Worm (Caenorhabditis elegans) whole organism, mixed stage, embryonic: Measurements from ENCODE around the gene F38A5.6.
"Not testable (repeated sequence)": the region's sequence is repeated elsewhere in the genome, so short reads cannot be mapped to it uniquely, and the experiment has no call there.

Experiments
- bed-3 ChIP-seq: fragments of 200-800 bp; sonication (Bioruptor generic); optimal IDR thresholded peaks from 3 replicates; lab custom pipeline; 2018; ENCODE audit warnings: mild to moderate bottlenecking, missing genetic modification characterization, moderate library complexity, missing compliant biosample characterization
- ceh-83 ChIP-seq: fragments of 200-800 bp; sonication (Bioruptor generic); optimal IDR thresholded peaks from 2 replicates; lab custom pipeline; 2018; ENCODE audit warnings: mild to moderate bottlenecking, missing genetic modification characterization, missing compliant biosample characterization
- ces-1 ChIP-seq: fragments of 150-350 bp; optimal IDR thresholded peaks from 2 replicates; lab custom pipeline; 2014; ENCODE audit warnings: missing biosample characterization, missing genetic modification reagents, missing genetic modification characterization
- cnd-1 ChIP-seq: fragments of 200-800 bp; sonication (Bioruptor generic); optimal IDR thresholded peaks from 2 replicates; lab custom pipeline; 2018; ENCODE audit warnings: mild to moderate bottlenecking, missing genetic modification characterization, missing compliant biosample characterization
- drap-1 ChIP-seq: fragments of 200-800 bp; sonication (Bioruptor generic); optimal IDR thresholded peaks from 3 replicates; lab custom pipeline; 2018; ENCODE audit warnings: mild to moderate bottlenecking, missing genetic modification characterization, missing compliant biosample characterization
- elt-1 ChIP-seq: sonication (generic microtip); optimal IDR thresholded peaks from 2 replicates; lab custom pipeline; 2017; ENCODE audit warnings: missing genetic modification characterization, mild to moderate bottlenecking, missing compliant biosample characterization, antibody characterized with exemption, moderate library complexity, borderline replicate concordance; ENCODE audit not compliant: insufficient read depth
- flh-1 ChIP-seq: fragments of 200-800 bp; sonication (Bioruptor generic); optimal IDR thresholded peaks from 2 replicates; lab custom pipeline; 2018; ENCODE audit warnings: mild to moderate bottlenecking, missing genetic modification characterization, moderate library complexity, missing compliant biosample characterization
- ham-2 ChIP-seq: fragments of 200-800 bp; sonication (Bioruptor generic); optimal IDR thresholded peaks from 2 replicates; lab custom pipeline; 2018; ENCODE audit warnings: mild to moderate bottlenecking, missing genetic modification characterization, missing compliant biosample characterization
- hlh-1 ChIP-seq: fragments of 150-350 bp; optimal IDR thresholded peaks from 2 replicates; lab custom pipeline; 2014; ENCODE audit warnings: missing biosample characterization, missing genetic modification reagents, missing genetic modification characterization
- lin-13 ChIP-seq: fragments of 150-350 bp; optimal IDR thresholded peaks from 2 replicates; lab custom pipeline; 2014; ENCODE audit warnings: missing biosample characterization, missing genetic modification characterization
- lin-32 ChIP-seq: fragments of 200-800 bp; sonication (Bioruptor generic); optimal IDR thresholded peaks from 2 replicates; lab custom pipeline; 2018; ENCODE audit warnings: mild to moderate bottlenecking, missing genetic modification characterization, missing compliant biosample characterization
- lsy-2 ChIP-seq: fragments of 150-350 bp; optimal IDR thresholded peaks from 2 replicates; lab custom pipeline; 2014; ENCODE audit warnings: missing biosample characterization, missing genetic modification characterization
- mep-1 ChIP-seq: fragments of 150-350 bp; optimal IDR thresholded peaks from 2 replicates; lab custom pipeline; 2017; ENCODE audit warnings: missing biosample characterization, missing genetic modification reagents, missing genetic modification characterization, inconsistent platforms
- mls-2 ChIP-seq: sonication (generic microtip); optimal IDR thresholded peaks from 2 replicates; lab custom pipeline; 2016; ENCODE audit warnings: mild to moderate bottlenecking, missing genetic modification characterization, moderate library complexity, missing compliant biosample characterization
- nhr-12 ChIP-seq: fragments of 150-350 bp; optimal IDR thresholded peaks from 2 replicates; lab custom pipeline; 2014; ENCODE audit warnings: missing biosample characterization, missing genetic modification characterization
- nhr-2 ChIP-seq: fragments of 150-350 bp; optimal IDR thresholded peaks from 2 replicates; lab custom pipeline; 2014; ENCODE audit warnings: missing biosample characterization, missing genetic modification characterization
- nhr-237 ChIP-seq: fragments of 150-350 bp; optimal IDR thresholded peaks from 2 replicates; lab custom pipeline; 2014; ENCODE audit warnings: missing biosample characterization, missing genetic modification characterization
- nhr-76 ChIP-seq: sonication (generic microtip); optimal IDR thresholded peaks from 2 replicates; lab custom pipeline; 2017; ENCODE audit warnings: missing biosample characterization, missing genetic modification characterization
- pha-4 ChIP-seq: fragments of 150-350 bp; optimal IDR thresholded peaks from 2 replicates; lab custom pipeline; 2018; ENCODE audit warnings: missing biosample characterization, missing genetic modification reagents, missing genetic modification characterization
- snpc-4 ChIP-seq: fragments of 150-350 bp; optimal IDR thresholded peaks from 2 replicates; lab custom pipeline; 2014; ENCODE audit warnings: missing biosample characterization, missing genetic modification characterization
- unc-120 ChIP-seq: sonication (generic microtip); optimal IDR thresholded peaks from 2 replicates; lab custom pipeline; 2017; ENCODE audit warnings: missing genetic modification characterization, missing compliant biosample characterization; ENCODE audit not compliant: poor library complexity, severe bottlenecking
- unc-39 ChIP-seq: fragments of 150-350 bp; optimal IDR thresholded peaks from 2 replicates; lab custom pipeline; 2014; ENCODE audit warnings: missing biosample characterization, missing genetic modification characterization
- unc-62 ChIP-seq: fragments of 150-350 bp; optimal IDR thresholded peaks from 2 replicates; lab custom pipeline; 2014; ENCODE audit warnings: missing biosample characterization, missing genetic modification reagents, missing genetic modification characterization
- ztf-11 ChIP-seq: fragments of 150-350 bp; optimal IDR thresholded peaks from 2 replicates; lab custom pipeline; 2014; ENCODE audit warnings: missing biosample characterization, missing genetic modification characterization

The F38A5.6 gene

DNA sequence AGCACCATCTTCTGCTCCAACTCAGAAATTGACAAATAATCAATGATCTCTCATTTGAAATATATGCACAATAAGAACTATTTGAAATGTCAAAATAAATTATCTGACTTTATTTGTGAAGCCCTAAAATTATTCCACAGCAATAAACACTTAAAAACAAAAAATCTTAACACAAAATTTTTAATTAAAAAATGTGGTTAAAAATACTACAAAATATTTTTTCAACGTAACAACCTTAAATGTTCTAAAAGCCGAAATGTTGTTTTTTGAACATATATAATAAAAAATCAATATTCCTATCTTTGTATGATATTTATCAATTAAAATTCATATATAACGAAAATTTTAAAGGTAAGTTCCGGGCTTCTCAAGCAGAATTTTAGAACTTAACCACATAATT, 2.2 kb upstream of the F38A5.6 start, which contains the start of gene F38A5.8:
Gene F38A5.8 (plus strand): TSS at position 301 of the 400 bp plus-strand sequence.
- TF ChIP-seq flh-1 (no peak), mep-1 (tag; lab: Kevin White, UChicago) (no peak), lsy-2 (no peak), drap-1 (GFP tag; lab: Kevin White, UChicago) (no peak), ztf-11 (tag; lab: Kevin White, UChicago) (no peak), elt-1 (tag; lab: Kevin White, UChicago) (no peak), cnd-1 (tag; lab: Kevin White, UChicago) (no peak), unc-39 (tag; lab: Kevin White, UChicago) (no peak), pha-4 (tag; lab: Kevin White, UChicago) (no peak), hlh-1 (tag; lab: Kevin White, UChicago) (no peak)

- TF ChIP-seq ces-1; unc-62 (GFP tag; lab: Kevin White, UChicago); drap-1 (GFP tag; lab: Kevin White, UChicago): not testable (repeated sequence)
These were observed 1.5 kb upstream of the F38A5.6 start, which contains the start of gene nspb-5 for ce11 chrIV:6598740-6599139. nspb-5 (plus strand) TSS chrIV:6599040.

DNA sequence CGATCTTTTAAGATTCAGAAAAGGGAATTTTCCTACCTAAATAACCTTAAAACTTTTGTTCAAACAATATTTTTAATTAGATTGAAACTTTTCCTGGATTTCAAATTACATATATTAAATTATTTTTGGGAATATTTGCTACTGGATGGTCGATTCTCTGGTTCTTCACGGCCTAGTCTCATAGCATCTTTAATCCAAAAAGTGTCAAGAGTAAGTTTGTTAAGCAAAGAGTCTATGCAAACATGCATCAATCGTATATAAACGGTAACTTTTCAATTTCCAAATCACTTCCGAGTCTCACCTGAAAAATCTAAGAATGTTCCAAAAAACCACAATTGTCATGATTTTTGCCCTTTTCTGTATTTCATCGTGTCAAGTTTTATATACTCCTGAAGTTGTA, 720 bp upstream of the F38A5.6 start, which contains the start of gene nspb-4:
Gene nspb-4 (plus strand): TSS at position 301 of the 400 bp plus-strand sequence.
- not testable (repeated sequence) for TF ChIP-seq ceh-83 (GFP tag; lab: Kevin White, UChicago); elt-1 (tag; lab: Kevin White, UChicago); lsy-2

DNA sequence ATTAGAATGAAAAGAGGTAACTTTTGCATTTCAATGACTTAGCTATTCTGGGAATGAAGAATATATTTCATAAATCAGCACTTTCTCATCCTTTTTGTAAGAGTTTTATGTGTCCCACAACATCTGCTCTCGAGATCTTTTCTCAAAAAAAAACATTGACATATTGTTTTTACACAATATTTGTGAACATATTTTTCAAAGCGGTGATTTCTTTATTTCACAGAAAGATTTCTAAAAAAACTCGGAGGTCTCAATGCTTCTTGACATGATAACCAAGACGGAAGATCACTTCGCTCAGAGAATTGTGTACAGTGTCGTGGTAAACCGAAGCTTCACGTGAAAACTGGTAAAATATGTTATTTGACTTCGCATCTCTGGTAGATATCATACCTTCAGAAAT, 1.3 kb downstream of the F38A5.6 start, which contains the start of gene F38A5.22:
Gene F38A5.22 (minus strand): TSS at position 29 of the 400 bp plus-strand sequence.
- no peak for TF ChIP-seq nhr-2 (tag; lab: Kevin White, UChicago)
- no peak for TF ChIP-seq nhr-237 (tag; lab: Kevin White, UChicago)
- no peak for TF ChIP-seq unc-120 (tag; lab: Kevin White, UChicago)
- no peak for TF ChIP-seq pha-4 (tag; lab: Kevin White, UChicago)

DNA sequence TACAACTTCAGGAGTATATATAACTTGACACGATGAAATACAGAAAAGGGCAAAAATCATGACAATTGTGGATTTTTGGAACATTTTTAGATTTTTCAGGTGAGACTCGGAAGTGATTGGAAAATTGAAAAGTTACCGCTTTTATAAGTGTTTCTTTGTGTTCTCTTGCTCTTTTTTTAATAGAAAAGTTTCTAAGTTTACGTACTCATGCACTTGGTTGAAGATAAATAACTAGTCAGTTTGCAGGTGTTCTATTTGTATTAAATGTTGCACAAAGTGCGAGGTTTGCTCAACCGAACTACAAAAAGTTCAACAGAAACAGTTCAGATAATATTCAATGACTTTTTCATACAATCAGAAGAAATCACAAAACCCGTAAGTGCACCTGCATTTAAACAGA, 2.3 kb downstream of the F38A5.6 start, which contains the start of gene nspb-3:
Gene nspb-3 (minus strand): TSS at position 101 of the 400 bp plus-strand sequence.
- not testable (repeated sequence) for TF ChIP-seq nhr-12 (tag; lab: Kevin White, UChicago); unc-120 (tag; lab: Kevin White, UChicago); ham-2 (GFP tag; lab: Kevin White, UChicago)

DNA sequence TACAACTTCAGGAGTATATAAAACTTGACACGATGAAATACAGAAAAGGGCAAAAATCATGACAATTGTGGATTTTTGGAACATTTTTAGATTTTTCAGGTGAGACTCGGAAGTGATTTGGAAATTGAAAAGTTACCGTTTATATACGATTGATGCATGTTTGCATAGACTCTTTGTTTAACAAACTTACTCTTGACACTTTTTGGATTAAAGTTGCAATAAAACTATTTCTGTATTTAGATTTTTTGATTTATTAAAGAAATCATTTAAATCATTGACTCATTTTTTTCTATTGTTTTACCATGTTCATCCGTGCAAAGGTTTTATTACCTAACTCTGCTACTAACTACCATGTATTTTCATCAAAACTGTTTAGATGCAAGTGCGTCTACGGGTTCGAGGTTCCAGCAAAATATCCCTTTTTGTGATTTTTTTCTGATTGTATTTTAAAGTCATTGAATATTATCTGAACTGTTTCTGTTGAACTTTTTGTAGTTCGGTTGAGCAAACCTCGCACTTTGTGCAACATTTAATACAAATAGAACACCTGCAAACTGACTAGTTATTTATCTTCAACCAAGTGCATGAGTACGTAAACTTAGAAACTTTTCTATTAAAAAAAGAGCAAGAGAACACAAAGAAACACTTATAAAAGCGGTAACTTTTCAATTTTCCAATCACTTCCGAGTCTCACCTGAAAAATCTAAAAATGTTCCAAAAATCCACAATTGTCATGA, 6.0 kb downstream of the F38A5.6 start, which contains the start of the genes nspb-1 and nspb-2:
Gene nspb-1 (minus strand): TSS at position 101 of the 737 bp plus-strand sequence.
Gene nspb-2 (plus strand): TSS at position 687 of the 737 bp plus-strand sequence.
- TF ChIP-seq nhr-76 (tag; lab: Kevin White, UChicago); lsy-2; lin-13: not testable (repeated sequence)

ce11 chrIV:6590029-6590428, 7.2 kb downstream of the F38A5.6 start, which contains the start of the genes lec-11 and irld-7:
lec-11 (minus strand) TSS chrIV:6590154.
irld-7 (plus strand) TSS chrIV:6590360.
- TF ChIP-seq hlh-1 (tag; lab: Kevin White, UChicago) (no peak), mls-2 (tag; lab: Kevin White, UChicago) (no peak), lin-13 (no peak), lin-32 (GFP tag; lab: Kevin White, UChicago) (no peak), snpc-4 (tag; lab: Kevin White, UChicago) (no peak), cnd-1 (tag; lab: Kevin White, UChicago) (no peak), unc-62 (GFP tag; lab: Kevin White, UChicago) (no peak), bed-3 (GFP tag; lab: Kevin White, UChicago) (no peak), ceh-83 (GFP tag; lab: Kevin White, UChicago) (no peak)
